Worm (Caenorhabditis elegans): ENCODE measurements around the gene dlhd-1.

dlhd-1 gene

ce11 chrII:1191853-1192252, 19.9 kb upstream of the dlhd-1 start:
- TF ChIP-seq unc-39 (tag; optimal IDR thresholded peaks at IDR 0.05) (no peak), crh-2 (tag; optimal IDR thresholded peaks at IDR 0.05) (no peak), F13H6.1 (tag; optimal IDR thresholded peaks at IDR 0.05) (no peak), elt-3 (tag; optimal IDR thresholded peaks at IDR 0.05) (no peak), lsy-2 (tag; optimal IDR thresholded peaks at IDR 0.05) (no peak), mdl-1 (tag; optimal IDR thresholded peaks at IDR 0.05) (no peak), lin-11 (tag; optimal IDR thresholded peaks at IDR 0.05) (no peak), aly-2 (tag; optimal IDR thresholded peaks at IDR 0.05) (no peak), dmd-4 (tag; optimal IDR thresholded peaks at IDR 0.05) (no peak), sma-3 (GFP tag; optimal IDR thresholded peaks at IDR 0.05) (no peak), nhr-11 (tag; optimal IDR thresholded peaks at IDR 0.05) (no peak), lin-13 (GFP tag; optimal IDR thresholded peaks at IDR 0.05) (no peak)

ce11 chrII:1189652-1190051, 17.7 kb upstream of the dlhd-1 start:
- TF ChIP-seq fos-1 (tag; optimal IDR thresholded peaks at IDR 0.05), result peak; percentile 29
- peak; percentile 63 for TF ChIP-seq blmp-1 (tag; optimal IDR thresholded peaks at IDR 0.05; ENCODE audit: insufficient read depth)
- no peak for TF ChIP-seq aly-2 (tag; optimal IDR thresholded peaks at IDR 0.05)
- TF ChIP-seq unc-55 (GFP tag; optimal IDR thresholded peaks at IDR 0.05), result no peak

ce11 chrII:1188137-1188536, 16.2 kb upstream of the dlhd-1 start:
- TF ChIP-seq nhr-129 (tag; optimal IDR thresholded peaks at IDR 0.05), result no peak
- TF ChIP-seq F13H6.1 (tag; optimal IDR thresholded peaks at IDR 0.05), result peak; percentile 16
- TF ChIP-seq ceh-16 (tag; optimal IDR thresholded peaks at IDR 0.05), result no peak
- peak; percentile 65 for TF ChIP-seq elt-1 (tag; optimal IDR thresholded peaks at IDR 0.05)
- TF ChIP-seq gmeb-1 (tag; optimal IDR thresholded peaks at IDR 0.05), result peak; percentile 37
- peak; percentile 13 for TF ChIP-seq fos-1 (tag; optimal IDR thresholded peaks at IDR 0.05)
- peak; percentile 42 for TF ChIP-seq sma-3 (GFP tag; optimal IDR thresholded peaks at IDR 0.05)
- TF ChIP-seq unc-39 (tag; optimal IDR thresholded peaks at IDR 0.05), result no peak
- peak; percentile 14 for TF ChIP-seq unc-55 (GFP tag; optimal IDR thresholded peaks at IDR 0.05)

ce11 chrII:1179223-1179622, 7.3 kb upstream of the dlhd-1 start, which contains the start of gene nas-27:
Gene nas-27 (minus strand): TSS chrII:1179323.
- TF ChIP-seq F13H6.1 (tag; optimal IDR thresholded peaks at IDR 0.05) (no peak), ceh-82 (tag; optimal IDR thresholded peaks at IDR 0.05) (no peak), ceh-16 (tag; optimal IDR thresholded peaks at IDR 0.05) (no peak), skn-1 (tag; optimal IDR thresholded peaks at IDR 0.05) (no peak), ztf-4 (tag; optimal IDR thresholded peaks at IDR 0.05) (no peak), unc-39 (tag; optimal IDR thresholded peaks at IDR 0.05) (no peak), lin-39 (tag; optimal IDR thresholded peaks at IDR 0.05) (no peak), sma-9 (GFP tag; optimal IDR thresholded peaks at IDR 0.05) (no peak), sma-9 (tag; optimal IDR thresholded peaks at IDR 0.05) (no peak), zag-1 (tag; optimal IDR thresholded peaks at IDR 0.05) (no peak), nhr-11 (tag; optimal IDR thresholded peaks at IDR 0.05) (no peak), nhr-10 (tag; optimal IDR thresholded peaks at IDR 0.05) (no peak), mab-5 (tag; optimal IDR thresholded peaks at IDR 0.05) (no peak), unc-55 (GFP tag; optimal IDR thresholded peaks at IDR 0.05) (no peak), nhr-23 (tag; optimal IDR thresholded peaks at IDR 0.05) (no peak), nhr-77 (tag; optimal IDR thresholded peaks at IDR 0.05) (no peak), blmp-1 (tag; optimal IDR thresholded peaks at IDR 0.05; ENCODE audit: insufficient read depth) (no peak), fos-1 (tag; optimal IDR thresholded peaks at IDR 0.05) (no peak), lin-11 (tag; optimal IDR thresholded peaks at IDR 0.05) (no peak)

- TF ChIP-seq nhr-11 (tag; optimal IDR thresholded peaks at IDR 0.05) (no peak), mdl-1 (tag; optimal IDR thresholded peaks at IDR 0.05) (no peak), ceh-16 (tag; optimal IDR thresholded peaks at IDR 0.05) (no peak), crh-2 (tag; optimal IDR thresholded peaks at IDR 0.05) (no peak), lin-13 (GFP tag; optimal IDR thresholded peaks at IDR 0.05) (no peak), nhr-129 (tag; optimal IDR thresholded peaks at IDR 0.05) (no peak), nhr-77 (tag; optimal IDR thresholded peaks at IDR 0.05) (no peak), unc-55 (GFP tag; optimal IDR thresholded peaks at IDR 0.05) (no peak), nhr-6 (tag; optimal IDR thresholded peaks at IDR 0.05) (no peak), lin-11 (tag; optimal IDR thresholded peaks at IDR 0.05) (no peak), sem-4 (tag; optimal IDR thresholded peaks at IDR 0.05) (no peak), ceh-82 (tag; optimal IDR thresholded peaks at IDR 0.05) (no peak), skn-1 (tag; optimal IDR thresholded peaks at IDR 0.05) (no peak), nhr-21 (tag; optimal IDR thresholded peaks at IDR 0.05) (no peak)
Measured at ce11 chrII:1170842-1171241, 1.1 kb downstream of the dlhd-1 start.

Data from whole organism, L2 larva.